Fruit fly (Drosophila melanogaster): Measurements from ENCODE around the gene Dnaaf6.

DNA sequence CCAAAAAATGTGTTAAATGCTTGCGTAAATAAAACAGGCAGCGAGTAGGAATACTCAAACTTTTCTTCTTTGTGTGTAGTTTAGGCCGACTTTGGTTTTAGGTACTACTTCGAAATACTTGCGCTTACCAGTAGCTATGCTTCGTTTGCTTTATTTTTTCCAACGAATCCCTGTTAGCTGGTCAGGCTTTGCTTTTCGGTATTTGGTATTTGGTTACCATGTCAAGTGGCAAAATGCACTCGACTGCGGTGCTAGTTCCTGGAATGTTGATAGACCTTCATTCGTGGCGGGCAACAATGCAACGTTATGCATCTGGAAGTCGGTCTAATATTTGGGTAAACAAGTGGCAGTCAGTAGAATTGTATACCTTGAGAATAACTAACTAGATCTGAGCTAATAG lies 20.8 kb upstream of the Dnaaf6 start:
- TF ChIP-seq C15 (GFP tag; IDR thresholded peaks at IDR 0.05) (no peak), amos (GFP tag; IDR thresholded peaks at IDR 0.05; ENCODE audit: partially characterized antibody) (no peak), Camta (GFP tag; optimal IDR thresholded peaks at IDR 0.05) (no peak), nerfin-1 (tag; optimal IDR thresholded peaks at IDR 0.05) (no peak), sc (optimal IDR thresholded peaks at IDR 0.05) (no peak), sc (GFP tag; optimal IDR thresholded peaks at IDR 0.05) (no peak), sr (GFP tag; IDR thresholded peaks at IDR 0.05) (no peak), Oaz (GFP tag; IDR thresholded peaks at IDR 0.05) (no peak), dm (GFP tag; optimal IDR thresholded peaks at IDR 0.05) (no peak), Eip74EF (GFP tag; optimal IDR thresholded peaks at IDR 0.05) (no peak), MESR4 (GFP tag; optimal IDR thresholded peaks at IDR 0.05) (no peak), CG4617 (GFP tag; optimal IDR thresholded peaks at IDR 0.05; ENCODE audit: borderline replicate concordance) (no peak), CG30431 (GFP tag; optimal IDR thresholded peaks at IDR 0.05) (no peak), fru (optimal IDR thresholded peaks at IDR 0.05) (no peak), ash1 (GFP tag; optimal IDR thresholded peaks at IDR 0.05) (no peak)
